Fruit fly (Drosophila melanogaster) whole organism, embryonic: ENCODE results near the gene CG8329.

ENCODE experiments used
- ATbp ChIP-seq: fragments of 200-800 bp; sonication (Bioruptor generic); optimal IDR thresholded peaks from 2 replicates; lab custom pipeline; 2017; ENCODE audit warnings: missing biosample characterization, mild to moderate bottlenecking, missing genetic modification characterization, missing genetic modification reagents
- Abd-B ChIP-seq: fragments of 200-800 bp; sonication (Bioruptor generic); optimal IDR thresholded peaks from 2 replicates; lab custom pipeline; 2018; ENCODE audit warnings: missing biosample characterization, mild to moderate bottlenecking, missing genetic modification characterization, moderate library complexity
- Aef1 ChIP-seq: fragments of 200-800 bp; sonication (Bioruptor generic); IDR thresholded peaks from 3 replicates; pipeline ENCODE4 v1.3.6; 2022; ENCODE audit warnings: missing biosample characterization, missing genetic modification characterization
- BEAF-32 ChIP-seq: fragments of 200-800 bp; sonication (Bioruptor generic); optimal IDR thresholded peaks from 3 replicates; lab custom pipeline; 2017; ENCODE audit warnings: missing biosample characterization, missing genetic modification characterization, mild to moderate bottlenecking, moderate library complexity, missing genetic modification reagents
- Bteb2 ChIP-seq: fragments of 200-800 bp; sonication (Bioruptor generic); optimal IDR thresholded peaks from 2 replicates; lab custom pipeline; 2016; ENCODE audit warnings: missing biosample characterization, missing genetic modification characterization
- CG10209 ChIP-seq: fragments of 200-800 bp; sonication (Bioruptor generic); optimal IDR thresholded peaks from 3 replicates; lab custom pipeline; 2017; ENCODE audit warnings: missing biosample characterization, mild to moderate bottlenecking, missing genetic modification characterization, missing genetic modification reagents
- CG1024 ChIP-seq: fragments of 200-800 bp; sonication (Bioruptor generic); IDR thresholded peaks from 2 replicates; pipeline ENCODE4 v1.3.6; 2022; ENCODE audit warnings: missing biosample characterization, missing genetic modification characterization
- CG10267 ChIP-seq: fragments of 200-800 bp; sonication (Bioruptor generic); optimal IDR thresholded peaks from 2 replicates; lab custom pipeline; 2018; ENCODE audit warnings: missing biosample characterization, mild to moderate bottlenecking, missing genetic modification characterization, moderate library complexity
- CG10431 ChIP-seq: fragments of 200-800 bp; sonication (Bioruptor generic); optimal IDR thresholded peaks from 3 replicates; lab custom pipeline; 2018; ENCODE audit warnings: missing biosample characterization, mild to moderate bottlenecking, missing genetic modification characterization
- CG15073 ChIP-seq: fragments of 200-800 bp; sonication (Bioruptor generic); optimal IDR thresholded peaks from 2 replicates; lab custom pipeline; 2016; ENCODE audit warnings: missing biosample characterization, missing genetic modification characterization
- CG1603 ChIP-seq: fragments of 200-800 bp; sonication (Bioruptor generic); optimal IDR thresholded peaks from 2 replicates; lab custom pipeline; 2019; ENCODE audit warnings: missing biosample characterization, mild to moderate bottlenecking, missing genetic modification characterization, moderate library complexity
- CG17328 ChIP-seq: fragments of 200-800 bp; sonication (Bioruptor generic); IDR thresholded peaks from 2 replicates; pipeline ENCODE4 v1.3.6; 2022; ENCODE audit warnings: missing biosample characterization, missing genetic modification characterization
- CG17829 ChIP-seq: fragments of 200-800 bp; optimal IDR thresholded peaks from 2 replicates; lab custom pipeline; 2019; ENCODE audit warnings: missing biosample characterization, mild to moderate bottlenecking, missing genetic modification characterization, moderate library complexity
- CG17912 ChIP-seq: fragments of 200-800 bp; sonication (Bioruptor generic); optimal IDR thresholded peaks from 2 replicates; lab custom pipeline; 2018; ENCODE audit warnings: missing biosample characterization, mild to moderate bottlenecking, missing genetic modification characterization
- CG2116 ChIP-seq: fragments of 200-800 bp; sonication (Bioruptor generic); optimal IDR thresholded peaks from 3 replicates; lab custom pipeline; 2018; ENCODE audit warnings: missing biosample characterization, mild to moderate bottlenecking, missing genetic modification characterization
- CG2199 ChIP-seq: fragments of 200-800 bp; sonication (Bioruptor generic); IDR thresholded peaks from 3 replicates; pipeline ENCODE4 v1.3.6; 2022; ENCODE audit warnings: missing biosample characterization, missing genetic modification characterization
- CG2678 ChIP-seq: fragments of 200-800 bp; sonication (Bioruptor generic); optimal IDR thresholded peaks from 3 replicates; lab custom pipeline; 2019; ENCODE audit warnings: missing biosample characterization, mild to moderate bottlenecking, missing genetic modification characterization, moderate library complexity
- CG3065 ChIP-seq: fragments of 200-800 bp; sonication (Bioruptor generic); optimal IDR thresholded peaks from 2 replicates; lab custom pipeline; 2016; ENCODE audit warnings: missing biosample characterization, missing genetic modification characterization
- CG31441 ChIP-seq: fragments of 200-800 bp; sonication (Bioruptor generic); IDR thresholded peaks from 2 replicates; pipeline ENCODE4 v1.3.6; 2022; ENCODE audit warnings: missing biosample characterization, missing genetic modification characterization
- CG3281 ChIP-seq: fragments of 200-800 bp; sonication (Bioruptor generic); optimal IDR thresholded peaks from 3 replicates; lab custom pipeline; 2017; ENCODE audit warnings: missing biosample characterization, mild to moderate bottlenecking, missing genetic modification characterization
- CG3995 ChIP-seq: fragments of 200-800 bp; sonication (Bioruptor generic); optimal IDR thresholded peaks from 3 replicates; lab custom pipeline; 2016; ENCODE audit warnings: missing biosample characterization, missing genetic modification characterization
- CG5245 ChIP-seq: fragments of 200-800 bp; sonication (Bioruptor generic); optimal IDR thresholded peaks from 3 replicates; lab custom pipeline; 2016; ENCODE audit warnings: missing biosample characterization, missing genetic modification characterization
- CG7357 ChIP-seq: fragments of 200-800 bp; sonication (Bioruptor generic); IDR thresholded peaks from 3 replicates; pipeline ENCODE4 v1.3.6; 2022; ENCODE audit warnings: missing biosample characterization, missing genetic modification characterization
- CG7372 ChIP-seq: fragments of 200-800 bp; sonication (Bioruptor generic); IDR thresholded peaks from 2 replicates; pipeline ENCODE4 v1.3.6; 2022; ENCODE audit warnings: missing biosample characterization, missing genetic modification characterization
- CG8089 ChIP-seq: fragments of 200-800 bp; sonication (Bioruptor generic); optimal IDR thresholded peaks from 3 replicates; lab custom pipeline; 2016; ENCODE audit warnings: missing biosample characterization, missing genetic modification characterization
- Doc3 ChIP-seq: fragments of 200-800 bp; sonication (Bioruptor generic); IDR thresholded peaks from 3 replicates; pipeline ENCODE4 v1.3.6; 2022; ENCODE audit warnings: missing biosample characterization, missing genetic modification characterization; ENCODE audit not compliant: partially characterized antibody
- Drgx ChIP-seq: fragments of 200-800 bp; sonication (Bioruptor generic); IDR thresholded peaks from 2 replicates; pipeline ENCODE4 v1.3.6; 2022; ENCODE audit warnings: missing biosample characterization, missing genetic modification characterization
- E2f2 ChIP-seq: fragments of 200-800 bp; sonication (Bioruptor generic); IDR thresholded peaks from 2 replicates; pipeline ENCODE4 v1.3.6; 2022; ENCODE audit warnings: missing biosample characterization, missing genetic modification characterization
- ERR ChIP-seq: fragments of 200-800 bp; sonication (Bioruptor generic); optimal IDR thresholded peaks from 2 replicates; lab custom pipeline; 2016; ENCODE audit warnings: missing biosample characterization, missing genetic modification characterization
- GATAe ChIP-seq: fragments of 200-800 bp; sonication (Bioruptor generic); conservative IDR thresholded peaks from 2 replicates; pipeline ENCODE4 v1.3.6; 2022; ENCODE audit warnings: missing biosample characterization, missing genetic modification characterization
- MESR4 ChIP-seq: fragments of 200-800 bp; sonication (Bioruptor generic); optimal IDR thresholded peaks from 2 replicates; lab custom pipeline; 2018; ENCODE audit warnings: missing biosample characterization, mild to moderate bottlenecking, missing genetic modification characterization, moderate library complexity
- Opbp ChIP-seq: fragments of 200-800 bp; sonication (Bioruptor generic); IDR thresholded peaks from 3 replicates; pipeline ENCODE4 v1.3.6; 2022; ENCODE audit warnings: missing biosample characterization, missing genetic modification characterization; ENCODE audit not compliant: partially characterized antibody
- Optix ChIP-seq: fragments of 200-800 bp; sonication (Bioruptor generic); IDR thresholded peaks from 3 replicates; pipeline ENCODE4 v1.3.6; 2022; ENCODE audit warnings: missing biosample characterization, missing genetic modification characterization
- Pdp1 ChIP-seq, 2 experiments: fragments of 200-800 bp; sonication (Bioruptor generic); optimal IDR thresholded peaks; 3 replicates each; lab custom pipeline; 2016; ENCODE audit warnings: missing biosample characterization in 2 of 2, missing genetic modification characterization in 2 of 2, mild to moderate bottlenecking in 1 of 2, moderate library complexity in 1 of 2
- Ravus ChIP-seq: fragments of 200-800 bp; sonication (Bioruptor generic); IDR thresholded peaks from 2 replicates; pipeline ENCODE4 v1.3.6; 2022; ENCODE audit warnings: missing biosample characterization, missing genetic modification characterization
- Sry-δ ChIP-seq: fragments of 200-800 bp; sonication (Bioruptor generic); optimal IDR thresholded peaks from 2 replicates; lab custom pipeline; 2016; ENCODE audit warnings: missing biosample characterization, missing genetic modification characterization
- Tbp ChIP-seq: fragments of >200 bp; optimal IDR thresholded peaks from 2 replicates; lab custom pipeline; 2018; ENCODE audit warnings: missing biosample characterization, missing genetic modification characterization
- ato ChIP-seq: fragments of 200-800 bp; sonication (Bioruptor generic); IDR thresholded peaks from 2 replicates; pipeline ENCODE4 v1.3.6; 2022; ENCODE audit warnings: missing biosample characterization, missing genetic modification characterization; ENCODE audit not compliant: partially characterized antibody
- bowl ChIP-seq: fragments of 200-800 bp; sonication (Bioruptor generic); IDR thresholded peaks from 2 replicates; pipeline ENCODE4 v1.3.6; 2022; ENCODE audit warnings: missing biosample characterization, missing genetic modification characterization
- caup ChIP-seq: fragments of 200-800 bp; sonication (Bioruptor generic); optimal IDR thresholded peaks from 3 replicates; lab custom pipeline; 2017; ENCODE audit warnings: missing biosample characterization, mild to moderate bottlenecking, missing genetic modification characterization, moderate library complexity; ENCODE audit not compliant: severe bottlenecking
- fru ChIP-seq: fragments of >200 bp; optimal IDR thresholded peaks from 2 replicates; lab custom pipeline; 2017
- gcm ChIP-seq: fragments of 200-800 bp; sonication (Bioruptor generic); optimal IDR thresholded peaks from 2 replicates; lab custom pipeline; 2019; ENCODE audit warnings: missing biosample characterization, mild to moderate bottlenecking, missing genetic modification characterization, moderate library complexity
- pfk ChIP-seq: fragments of 200-800 bp; sonication (Bioruptor generic); optimal IDR thresholded peaks from 2 replicates; lab custom pipeline; 2018; ENCODE audit warnings: missing biosample characterization, mild to moderate bottlenecking, missing genetic modification characterization, moderate library complexity
- pho ChIP-seq: fragments of 200-800 bp; sonication (Bioruptor generic); optimal IDR thresholded peaks from 2 replicates; lab custom pipeline; 2016; ENCODE audit warnings: missing biosample characterization, missing genetic modification characterization
- sc ChIP-seq, 3 experiments: fragments of >200 bp in 2 of 3; fragments of 200-800 bp in 1 of 3; sonication (Bioruptor generic) in 1 of 3; optimal IDR thresholded peaks; 2 replicates in 2 of 3; 3 replicates in 1 of 3; lab custom pipeline; 2017; ENCODE audit warnings: mild to moderate bottlenecking in 1 of 3, missing biosample characterization in 1 of 3, missing genetic modification characterization in 1 of 3, missing genetic modification reagents in 1 of 3
- sd ChIP-seq: fragments of 200-800 bp; sonication (Bioruptor generic); optimal IDR thresholded peaks from 3 replicates; lab custom pipeline; 2018; ENCODE audit warnings: missing biosample characterization, mild to moderate bottlenecking, missing genetic modification characterization, moderate library complexity
- so ChIP-seq: fragments of 200-800 bp; sonication (Bioruptor generic); IDR thresholded peaks from 3 replicates; pipeline ENCODE4 v1.3.6; 2022; ENCODE audit warnings: missing biosample characterization, missing genetic modification characterization
- sob ChIP-seq: fragments of 200-800 bp; sonication (Bioruptor generic); IDR thresholded peaks from 2 replicates; pipeline ENCODE4 v1.3.6; 2022; ENCODE audit warnings: missing biosample characterization, missing genetic modification characterization
- stwl ChIP-seq: fragments of 200-800 bp; sonication (Bioruptor generic); optimal IDR thresholded peaks from 3 replicates; lab custom pipeline; 2018; ENCODE audit warnings: missing biosample characterization, mild to moderate bottlenecking, missing genetic modification characterization, moderate library complexity
- tll ChIP-seq, 2 experiments: fragments of 200-800 bp in 1 of 2; fragments of >200 bp in 1 of 2; sonication (Bioruptor generic) in 1 of 2; optimal IDR thresholded peaks; 2 replicates each; lab custom pipeline; 2017 to 2019; ENCODE audit warnings: missing biosample characterization in 2 of 2, missing genetic modification characterization in 2 of 2, mild to moderate bottlenecking in 1 of 2, moderate library complexity in 1 of 2
- tx ChIP-seq: fragments of 200-800 bp; sonication (Bioruptor generic); optimal IDR thresholded peaks from 2 replicates; lab custom pipeline; 2016; ENCODE audit warnings: missing biosample characterization, missing genetic modification characterization

The CG8329 gene

dm6 chr3L:9624014-9624413 lies 13.9 kb upstream of the CG8329 start, which contains the start of gene CG3335:
Gene CG3335 (plus strand): TSS chr3L:9624237.
- no peak for TF ChIP-seq gcm
- no peak for TF ChIP-seq pho
- TF ChIP-seq CG10431 (GFP tag; lab: Kevin White, UChicago), result no peak
- TF ChIP-seq BEAF-32 (GFP tag; lab: Kevin White, UChicago), result peak; percentile 76
- TF ChIP-seq CG8089 (GFP tag; lab: Kevin White, UChicago), result no peak
- TF ChIP-seq CG7372 (GFP tag; lab: Robert Waterston, UW), result no peak
- peak; percentile 34 for TF ChIP-seq MESR4
- no peak for TF ChIP-seq Tbp (GFP tag; lab: Kevin White, UChicago)
- no peak for TF ChIP-seq CG17912 (GFP tag; lab: Kevin White, UChicago)
- TF ChIP-seq tx (GFP tag; lab: Kevin White, UChicago), result no peak
- no peak for TF ChIP-seq CG31441 (GFP tag; lab: Robert Waterston, UW)
- no peak for TF ChIP-seq CG15073 (GFP tag; lab: Kevin White, UChicago)
- peak; percentile 61 for TF ChIP-seq E2f2
- peak; percentile 36 for TF ChIP-seq ato (GFP tag; lab: Robert Waterston, UW)
- no peak for TF ChIP-seq sob
- no peak for TF ChIP-seq CG2199 (GFP tag; lab: Robert Waterston, UW)
- no peak for TF ChIP-seq CG1603 (tag; lab: Kevin White, UChicago)
- no peak for TF ChIP-seq CG5245 (GFP tag; lab: Kevin White, UChicago)
- no peak for TF ChIP-seq Aef1
- TF ChIP-seq so, result no peak
- TF ChIP-seq pfk (GFP tag; lab: Kevin White, UChicago), result no peak
- no peak for TF ChIP-seq Pdp1 (GFP tag; optimal IDR thresholded peaks at IDR 0.05; lab: Kevin White, UChicago)
- TF ChIP-seq CG3065 (GFP tag; lab: Kevin White, UChicago), result no peak
- no peak for TF ChIP-seq tll (GFP tag; optimal IDR thresholded peaks at IDR 0.05; lab: Kevin White, UChicago)
- TF ChIP-seq Bteb2 (GFP tag; lab: Kevin White, UChicago), result no peak
- TF ChIP-seq CG10209, result no peak
- TF ChIP-seq ATbp (GFP tag; lab: Kevin White, UChicago), result no peak
- no peak for TF ChIP-seq caup (GFP tag; lab: Kevin White, UChicago)
- no peak for TF ChIP-seq Ravus
- TF ChIP-seq sc (optimal IDR thresholded peaks at IDR 0.05; lab: Kevin White, UChicago), result no peak
- no peak for TF ChIP-seq sc (GFP tag; optimal IDR thresholded peaks at IDR 0.05; lab: Kevin White, UChicago)
- no peak for TF ChIP-seq CG10267 (tag; lab: Kevin White, UChicago)
- peak; percentile 72 for TF ChIP-seq stwl (tag; lab: Kevin White, UChicago)
- no peak for TF ChIP-seq CG3995 (GFP tag; lab: Kevin White, UChicago)
- TF ChIP-seq CG2116, result peak; percentile 16
- no peak for TF ChIP-seq ERR (GFP tag; lab: Kevin White, UChicago)
- no peak for TF ChIP-seq Abd-B (GFP tag; lab: Kevin White, UChicago)
- no peak for TF ChIP-seq Drgx (GFP tag; lab: Robert Waterston, UW)
- no peak for TF ChIP-seq CG7357 (GFP tag; lab: Robert Waterston, UW)
- no peak for TF ChIP-seq CG17328 (GFP tag; lab: Robert Waterston, UW)
- TF ChIP-seq bowl (GFP tag; lab: Robert Waterston, UW), result no peak
- no peak for TF ChIP-seq GATAe (GFP tag; lab: Robert Waterston, UW)
- TF ChIP-seq Opbp (GFP tag; lab: Robert Waterston, UW), result peak; percentile 79; the same call in 2 of the 3 replicates
- TF ChIP-seq fru (lab: Kevin White, UChicago), result no peak
- peak; percentile 74; the same call in 2 of the 3 replicates for TF ChIP-seq Doc3 (GFP tag; lab: Robert Waterston, UW)
- TF ChIP-seq sd, result no peak
- TF ChIP-seq CG1024 (GFP tag; lab: Robert Waterston, UW), result no peak
- TF ChIP-seq CG3281 (GFP tag; lab: Kevin White, UChicago), result no peak
- TF ChIP-seq Sry-δ (GFP tag; lab: Kevin White, UChicago), result peak; percentile 78
- no peak for TF ChIP-seq CG2678 (tag; lab: Kevin White, UChicago)
- no peak for TF ChIP-seq Optix (GFP tag; lab: Robert Waterston, UW)
- TF ChIP-seq CG17829 (tag; lab: Kevin White, UChicago), result no peak
